Worm (Caenorhabditis elegans) whole organism, L2 larva: ENCODE measurements around the gene rpl-10.

Experiments
- F13H6.1 ChIP-seq: sonication (generic microtip); optimal IDR thresholded peaks from 2 replicates; lab custom pipeline; 2016; ENCODE audit warnings: missing genetic modification characterization, missing compliant biosample characterization
- ZK546.5 ChIP-seq: sonication (generic microtip); optimal IDR thresholded peaks from 2 replicates; lab custom pipeline; 2017; ENCODE audit warnings: missing biosample characterization, missing genetic modification characterization
- aly-2 ChIP-seq: fragments of 150-350 bp; optimal IDR thresholded peaks from 2 replicates; lab custom pipeline; 2014; ENCODE audit warnings: missing biosample characterization, missing genetic modification characterization
- ama-1 ChIP-seq: fragments of 150-350 bp; optimal IDR thresholded peaks from 2 replicates; lab custom pipeline; 2018; ENCODE audit warnings: inconsistent platforms
- dmd-4 ChIP-seq: sonication (generic microtip); optimal IDR thresholded peaks from 2 replicates; lab custom pipeline; 2017; ENCODE audit warnings: missing biosample characterization, missing genetic modification characterization
- egl-27 ChIP-seq: sonication (generic microtip); optimal IDR thresholded peaks from 3 replicates; lab custom pipeline; 2017; ENCODE audit warnings: missing biosample characterization, missing genetic modification reagents, missing genetic modification characterization
- fos-1 ChIP-seq: fragments of 150-350 bp; optimal IDR thresholded peaks from 2 replicates; lab custom pipeline; 2014; ENCODE audit warnings: missing biosample characterization, missing genetic modification characterization
- gmeb-1 ChIP-seq: fragments of 150-350 bp; optimal IDR thresholded peaks from 2 replicates; lab custom pipeline; 2014; ENCODE audit warnings: missing biosample characterization, missing genetic modification characterization
- lin-11 ChIP-seq: fragments of 150-350 bp; sonication (generic microtip); optimal IDR thresholded peaks from 2 replicates; lab custom pipeline; 2014; ENCODE audit warnings: missing biosample characterization, missing genetic modification characterization, inconsistent platforms, mixed read lengths
- lin-13 ChIP-seq: fragments of 150-350 bp; optimal IDR thresholded peaks from 2 replicates; lab custom pipeline; 2014; ENCODE audit warnings: missing biosample characterization, missing genetic modification reagents, missing genetic modification characterization
- lsy-2 ChIP-seq, 2 experiments: fragments of 150-350 bp in 1 of 2; sonication (generic microtip) in 1 of 2; optimal IDR thresholded peaks; 2 replicates each; lab custom pipeline; 2014 to 2017; ENCODE audit warnings: missing biosample characterization in 2 of 2, missing genetic modification characterization in 2 of 2
- mbf-1 ChIP-seq: sonication (generic microtip); optimal IDR thresholded peaks from 2 replicates; lab custom pipeline; 2017; ENCODE audit warnings: missing biosample characterization, missing genetic modification characterization
- nhr-10 ChIP-seq: sonication (generic microtip); optimal IDR thresholded peaks from 2 replicates; lab custom pipeline; 2017; ENCODE audit warnings: missing biosample characterization, missing genetic modification characterization
- peb-1 ChIP-seq: fragments of 150-350 bp; optimal IDR thresholded peaks from 2 replicates; lab custom pipeline; 2014; ENCODE audit warnings: missing biosample characterization, missing genetic modification characterization
- sma-3 ChIP-seq: sonication (generic microtip); optimal IDR thresholded peaks from 2 replicates; lab custom pipeline; 2016; ENCODE audit warnings: missing genetic modification reagents, missing genetic modification characterization, missing compliant biosample characterization
- sma-9 ChIP-seq, 2 experiments: fragments of 150-350 bp in 1 of 2; sonication (generic microtip) in 1 of 2; optimal IDR thresholded peaks; 2 replicates each; lab custom pipeline; 2014 to 2016; ENCODE audit warnings: missing genetic modification characterization in 2 of 2, mild to moderate bottlenecking in 1 of 2, missing biosample characterization in 1 of 2, missing compliant biosample characterization in 1 of 2, missing genetic modification reagents in 1 of 2, moderate library complexity in 1 of 2
- unc-62 ChIP-seq: fragments of 150-350 bp; optimal IDR thresholded peaks from 2 replicates; lab custom pipeline; 2014; ENCODE audit warnings: missing biosample characterization, missing genetic modification reagents, missing genetic modification characterization
- ztf-1 ChIP-seq: fragments of 200-800 bp; sonication (Bioruptor generic); conservative IDR thresholded peaks from 2 replicates; pipeline ENCODE4 v1.3.6; 2022; ENCODE audit warnings: missing genetic modification characterization, missing compliant biosample characterization

Gene rpl-10

ce11 chrII:8193922-8194321, 50.2 kb downstream of the rpl-10 start:
- TF ChIP-seq ama-1 (lab: Kevin White, UChicago): no peak
- no peak for TF ChIP-seq lin-11
- TF ChIP-seq peb-1 (tag; lab: Kevin White, UChicago): no peak
- TF ChIP-seq lin-13: no peak
- no peak for TF ChIP-seq sma-9 (GFP tag; optimal IDR thresholded peaks at IDR 0.05; lab: Kevin White, UChicago)
- TF ChIP-seq sma-9 (tag; optimal IDR thresholded peaks at IDR 0.05; lab: Kevin White, UChicago): no peak
- no peak for TF ChIP-seq ZK546.5 (tag; lab: Kevin White, UChicago)
- no peak for TF ChIP-seq aly-2 (tag; lab: Kevin White, UChicago)
- TF ChIP-seq F13H6.1: no peak
- TF ChIP-seq fos-1 (tag; lab: Kevin White, UChicago): no peak
- no peak for TF ChIP-seq nhr-10
- no peak for TF ChIP-seq unc-62 (GFP tag; lab: Kevin White, UChicago)
- no peak for TF ChIP-seq sma-3 (GFP tag; lab: Kevin White, UChicago)
- TF ChIP-seq ztf-1 (GFP tag; lab: Robert Waterston, UW): no peak
- no peak for TF ChIP-seq gmeb-1 (tag; lab: Kevin White, UChicago)
- TF ChIP-seq mbf-1: no peak
- TF ChIP-seq egl-27: no peak
- no peak for TF ChIP-seq lsy-2 (tag; optimal IDR thresholded peaks at IDR 0.05; lab: Kevin White, UChicago)
- TF ChIP-seq dmd-4 (tag; lab: Kevin White, UChicago): no peak
